Fruit fly (Drosophila melanogaster): ENCODE measurements around the gene PIG-Q.
A peak's percentile ranks its signal among the peaks of the same experiment; 100 is the strongest.

DNA sequence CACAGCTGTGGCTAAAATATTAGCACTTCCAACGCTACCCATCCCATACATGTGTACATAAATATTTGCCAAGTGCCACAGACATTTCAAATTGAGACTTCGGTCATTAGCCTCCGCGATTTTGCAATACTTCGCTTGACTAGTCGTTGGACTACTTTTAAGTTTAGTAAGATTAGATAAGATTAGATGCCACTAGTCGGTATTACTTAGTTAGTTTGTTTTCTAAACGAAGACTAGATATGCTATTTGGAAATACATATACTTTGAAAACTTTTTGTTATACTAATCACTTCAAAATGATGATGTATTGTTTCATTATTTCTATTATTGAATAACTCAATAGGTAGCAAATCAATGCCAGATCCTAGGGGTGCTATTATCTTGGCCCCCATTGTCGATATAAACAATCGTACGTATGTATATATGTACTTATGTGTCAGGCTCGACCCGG is 27.0 kb downstream of the PIG-Q start:
- TF ChIP-seq br (GFP tag; optimal IDR thresholded peaks at IDR 0.05) (peak; percentile 43), h (GFP tag; optimal IDR thresholded peaks at IDR 0.05) (peak; percentile 71), OdsH (GFP tag; optimal IDR thresholded peaks at IDR 0.05) (peak; percentile 66), brk (GFP tag; optimal IDR thresholded peaks at IDR 0.05) (no peak), Dif (GFP tag; optimal IDR thresholded peaks at IDR 0.05; ENCODE audit: partially characterized antibody) (no peak), dmrt93B (GFP tag; optimal IDR thresholded peaks at IDR 0.05) (peak; percentile 41), CG32264 (GFP tag; optimal IDR thresholded peaks at IDR 0.05) (no peak), Sp1 (GFP tag; optimal IDR thresholded peaks at IDR 0.05) (peak; percentile 57), GATAd (GFP tag; optimal IDR thresholded peaks at IDR 0.05) (no peak), Hr83 (GFP tag; optimal IDR thresholded peaks at IDR 0.05; ENCODE audit: poor library complexity, severe bottlenecking) (peak; percentile 50), lola (GFP tag; optimal IDR thresholded peaks at IDR 0.05) (no peak), pan (optimal IDR thresholded peaks at IDR 0.05) (no peak), Myc (optimal IDR thresholded peaks at IDR 0.05) (no peak), foxo (GFP tag; optimal IDR thresholded peaks at IDR 0.05) (peak in 1 of 2 experiments; percentile 61)
